Worm (Caenorhabditis elegans): ENCODE data around the gene ubc-23.

ce11 chrX:8805475-8805874, 38.6 kb upstream of the ubc-23 start:
- TF ChIP-seq sea-1 (GFP tag; conservative IDR thresholded peaks at IDR 0.05) (no peak), ceh-13 (GFP tag; optimal IDR thresholded peaks at IDR 0.05) (no peak), ama-1 (optimal IDR thresholded peaks at IDR 0.05) (no peak), B0310.2 (tag; optimal IDR thresholded peaks at IDR 0.05) (no peak), ceh-36 (tag; optimal IDR thresholded peaks at IDR 0.05) (no peak), hmg-4 (GFP tag; optimal IDR thresholded peaks at IDR 0.05) (peak; percentile 30), flt-1 (GFP tag; IDR thresholded peaks at IDR 0.05) (no peak), ets-7 (tag; optimal IDR thresholded peaks at IDR 0.05) (no peak), tra-4 (tag; optimal IDR thresholded peaks at IDR 0.05) (no peak), hmbx-1 (tag; optimal IDR thresholded peaks at IDR 0.05) (no peak), hnd-1 (tag; optimal IDR thresholded peaks at IDR 0.05) (no peak), F13C5.2 (tag; optimal IDR thresholded peaks at IDR 0.05) (no peak), aly-1 (tag; optimal IDR thresholded peaks at IDR 0.05) (no peak)
